Fruit fly (Drosophila melanogaster) whole organism, embryonic: ENCODE data around the gene CG32271.

Source experiments
- Abd-B ChIP-seq: fragments of 200-800 bp; sonication (Bioruptor generic); optimal IDR thresholded peaks from 2 replicates; lab custom pipeline; 2018; ENCODE audit warnings: missing biosample characterization, mild to moderate bottlenecking, missing genetic modification characterization, moderate library complexity
- Asciz ChIP-seq: fragments of 200-800 bp; sonication (Bioruptor generic); optimal IDR thresholded peaks from 2 replicates; lab custom pipeline; 2017; ENCODE audit warnings: missing biosample characterization, mild to moderate bottlenecking, missing genetic modification characterization, missing genetic modification reagents
- CG10147 ChIP-seq: fragments of 200-800 bp; sonication (Bioruptor generic); optimal IDR thresholded peaks from 2 replicates; lab custom pipeline; 2019; ENCODE audit warnings: missing biosample characterization, mild to moderate bottlenecking, missing genetic modification characterization, moderate library complexity
- CG10462 ChIP-seq: fragments of 200-800 bp; sonication (Bioruptor generic); optimal IDR thresholded peaks from 2 replicates; lab custom pipeline; 2016; ENCODE audit warnings: missing biosample characterization, missing genetic modification characterization
- CG11398 ChIP-seq: fragments of 200-800 bp; sonication (Bioruptor generic); optimal IDR thresholded peaks from 2 replicates; lab custom pipeline; 2016; ENCODE audit warnings: missing biosample characterization, missing genetic modification characterization
- CG11456 ChIP-seq: fragments of 200-800 bp; sonication (Bioruptor generic); IDR thresholded peaks from 3 replicates; pipeline ENCODE4 v1.3.6; 2022; ENCODE audit warnings: missing biosample characterization, missing genetic modification characterization
- CG11723 ChIP-seq: fragments of 200-800 bp; sonication (Bioruptor generic); optimal IDR thresholded peaks from 2 replicates; lab custom pipeline; 2017; ENCODE audit warnings: missing biosample characterization, mild to moderate bottlenecking, missing genetic modification characterization
- CG12236 ChIP-seq: fragments of 200-800 bp; sonication (Bioruptor generic); optimal IDR thresholded peaks from 2 replicates; lab custom pipeline; 2016; ENCODE audit warnings: missing biosample characterization, missing genetic modification characterization
- CG13287 ChIP-seq: fragments of 200-800 bp; sonication (Bioruptor generic); IDR thresholded peaks from 2 replicates; pipeline ENCODE4 v1.3.6; 2022; ENCODE audit warnings: missing biosample characterization, missing genetic modification characterization; ENCODE audit not compliant: partially characterized antibody
- CG13894 ChIP-seq: fragments of 200-800 bp; sonication (Bioruptor generic); optimal IDR thresholded peaks from 3 replicates; lab custom pipeline; 2018; ENCODE audit warnings: missing biosample characterization, mild to moderate bottlenecking, missing genetic modification characterization, moderate library complexity
- CG18011 ChIP-seq: fragments of 200-800 bp; sonication (Bioruptor generic); optimal IDR thresholded peaks from 2 replicates; lab custom pipeline; 2017; ENCODE audit warnings: missing biosample characterization, missing genetic modification characterization, mild to moderate bottlenecking, moderate library complexity, missing genotype
- CG2129 ChIP-seq: fragments of 200-800 bp; sonication (Bioruptor generic); IDR thresholded peaks from 2 replicates; pipeline ENCODE4 v1.3.6; 2022; ENCODE audit warnings: missing biosample characterization, missing genetic modification characterization; ENCODE audit not compliant: partially characterized antibody
- CG2199 ChIP-seq: fragments of 200-800 bp; sonication (Bioruptor generic); IDR thresholded peaks from 3 replicates; pipeline ENCODE4 v1.3.6; 2022; ENCODE audit warnings: missing biosample characterization, missing genetic modification characterization
- CG34224 ChIP-seq: fragments of 200-800 bp; sonication (Bioruptor generic); IDR thresholded peaks from 3 replicates; pipeline ENCODE4 v1.3.6; 2022; ENCODE audit warnings: missing biosample characterization, missing genetic modification characterization; ENCODE audit not compliant: partially characterized antibody
- CG42726 ChIP-seq: fragments of 200-800 bp; sonication (Bioruptor generic); IDR thresholded peaks from 2 replicates; pipeline ENCODE4 v1.3.6; 2022; ENCODE audit warnings: missing biosample characterization, missing genetic modification characterization; ENCODE audit not compliant: partially characterized antibody
- CG4424 ChIP-seq: fragments of 200-800 bp; sonication (Bioruptor generic); optimal IDR thresholded peaks from 3 replicates; lab custom pipeline; 2016; ENCODE audit warnings: missing biosample characterization, missing genetic modification characterization
- CG7987 ChIP-seq: fragments of 200-800 bp; sonication (Bioruptor generic); optimal IDR thresholded peaks from 2 replicates; lab custom pipeline; 2018; ENCODE audit warnings: missing biosample characterization, mild to moderate bottlenecking, missing genetic modification characterization, moderate library complexity
- Dbx ChIP-seq: fragments of 200-800 bp; sonication (Bioruptor generic); IDR thresholded peaks from 3 replicates; pipeline ENCODE4 v1.3.6; 2022; ENCODE audit warnings: missing biosample characterization, missing genetic modification characterization
- Dll ChIP-seq: fragments of 200-800 bp; sonication (Bioruptor generic); IDR thresholded peaks from 4 replicates; pipeline ENCODE4 v1.3.6; 2022; ENCODE audit warnings: missing biosample characterization, missing genetic modification characterization; ENCODE audit not compliant: partially characterized antibody
- Fer1 ChIP-seq: fragments of 200-800 bp; sonication (Bioruptor generic); optimal IDR thresholded peaks from 2 replicates; lab custom pipeline; 2017; ENCODE audit warnings: missing biosample characterization, mild to moderate bottlenecking, missing genetic modification characterization
- HLH4C ChIP-seq: fragments of 200-800 bp; sonication (Bioruptor generic); IDR thresholded peaks from 3 replicates; pipeline ENCODE4 v1.3.6; 2022; ENCODE audit warnings: missing biosample characterization, missing genetic modification characterization; ENCODE audit not compliant: partially characterized antibody
- MESR4 ChIP-seq: fragments of 200-800 bp; sonication (Bioruptor generic); optimal IDR thresholded peaks from 2 replicates; lab custom pipeline; 2018; ENCODE audit warnings: missing biosample characterization, mild to moderate bottlenecking, missing genetic modification characterization, moderate library complexity
- Med ChIP-seq: fragments of 200-800 bp; sonication (Bioruptor generic); peaks from one replicate; lab custom pipeline; 2016; ENCODE audit warnings: missing biosample characterization, missing genetic modification characterization, mild to moderate bottlenecking, inconsistent platforms, moderate library complexity
- Pdp1 ChIP-seq, 2 experiments: fragments of 200-800 bp; sonication (Bioruptor generic); optimal IDR thresholded peaks; 3 replicates each; lab custom pipeline; 2016; ENCODE audit warnings: missing biosample characterization in 2 of 2, missing genetic modification characterization in 2 of 2, mild to moderate bottlenecking in 1 of 2, moderate library complexity in 1 of 2
- Ravus ChIP-seq: fragments of 200-800 bp; sonication (Bioruptor generic); IDR thresholded peaks from 2 replicates; pipeline ENCODE4 v1.3.6; 2022; ENCODE audit warnings: missing biosample characterization, missing genetic modification characterization
- Scr ChIP-seq: fragments of 200-800 bp; sonication (Bioruptor generic); IDR thresholded peaks from 2 replicates; pipeline ENCODE4 v1.3.6; 2022; ENCODE audit warnings: missing biosample characterization, missing genetic modification characterization; ENCODE audit not compliant: partially characterized antibody
- Sox100B ChIP-seq: fragments of 200-800 bp; sonication (Bioruptor generic); optimal IDR thresholded peaks from 3 replicates; lab custom pipeline; 2018; ENCODE audit warnings: missing biosample characterization, mild to moderate bottlenecking, missing genetic modification characterization
- Taf1 ChIP-seq: fragments of 200-800 bp; sonication (Bioruptor generic); IDR thresholded peaks from 2 replicates; pipeline ENCODE4 v1.3.6; 2022; ENCODE audit warnings: missing biosample characterization, missing genetic modification characterization
- YL-1 ChIP-seq: fragments of 200-800 bp; sonication (Bioruptor generic); optimal IDR thresholded peaks from 3 replicates; lab custom pipeline; 2017; ENCODE audit warnings: missing biosample characterization, mild to moderate bottlenecking, missing genetic modification characterization
- ap ChIP-seq: fragments of 200-800 bp; sonication (Bioruptor generic); IDR thresholded peaks from 2 replicates; pipeline ENCODE4 v1.3.6; 2022; ENCODE audit warnings: missing biosample characterization, missing genetic modification characterization
- bsh ChIP-seq, 2 experiments: fragments of 200-800 bp; sonication (Bioruptor generic); optimal IDR thresholded peaks; 2 replicates each; lab custom pipeline; 2017 to 2018; ENCODE audit warnings: mild to moderate bottlenecking in 2 of 2, missing biosample characterization in 2 of 2, missing genetic modification characterization in 2 of 2, moderate library complexity in 1 of 2
- cato ChIP-seq: fragments of 200-800 bp; sonication (Bioruptor generic); optimal IDR thresholded peaks from 2 replicates; lab custom pipeline; 2016; ENCODE audit warnings: missing biosample characterization, missing genetic modification characterization, borderline replicate concordance
- cg ChIP-seq: fragments of 200-800 bp; sonication (Bioruptor generic); optimal IDR thresholded peaks from 3 replicates; lab custom pipeline; 2019; ENCODE audit warnings: missing biosample characterization, mild to moderate bottlenecking, missing genetic modification characterization, moderate library complexity
- chinmo ChIP-seq: fragments of 200-800 bp; sonication (Bioruptor generic); IDR thresholded peaks from 4 replicates; pipeline ENCODE4 v1.3.6; 2022; ENCODE audit warnings: missing biosample characterization, missing genetic modification characterization; ENCODE audit not compliant: partially characterized antibody
- chm ChIP-seq: fragments of 200-800 bp; sonication (Bioruptor generic); IDR thresholded peaks from 2 replicates; pipeline ENCODE4 v1.3.6; 2022; ENCODE audit warnings: missing biosample characterization, missing genetic modification characterization
- cwo ChIP-seq: fragments of 200-800 bp; sonication (Bioruptor generic); optimal IDR thresholded peaks from 3 replicates; lab custom pipeline; 2017; ENCODE audit warnings: missing biosample characterization, missing genetic modification characterization, mild to moderate bottlenecking, moderate library complexity, missing genetic modification reagents
- dm ChIP-seq: fragments of 200-800 bp; sonication (Bioruptor generic); optimal IDR thresholded peaks from 3 replicates; lab custom pipeline; 2016; ENCODE audit warnings: missing biosample characterization, missing genetic modification characterization
- fd64A ChIP-seq: fragments of 200-800 bp; sonication (Bioruptor generic); optimal IDR thresholded peaks from 3 replicates; lab custom pipeline; 2018; ENCODE audit warnings: missing biosample characterization, mild to moderate bottlenecking, missing genetic modification characterization
- onecut ChIP-seq: fragments of 200-800 bp; sonication (Bioruptor generic); IDR thresholded peaks from 2 replicates; pipeline ENCODE4 v1.3.6; 2022; ENCODE audit warnings: missing biosample characterization, missing genetic modification characterization
- phol ChIP-seq: fragments of 200-800 bp; sonication (Bioruptor generic); optimal IDR thresholded peaks from 3 replicates; lab custom pipeline; 2018; ENCODE audit warnings: missing biosample characterization, mild to moderate bottlenecking, missing genetic modification characterization, moderate library complexity
- prd ChIP-seq, 3 experiments: fragments of >200 bp in 2 of 3; fragments of 200-800 bp in 1 of 3; sonication (Bioruptor generic) in 1 of 3; optimal IDR thresholded peaks in 2 of 3; IDR thresholded peaks in 1 of 3; 2 replicates in 2 of 3; 3 replicates in 1 of 3; pipeline versions ENCODE4 v1.3.6 to Lab custom; 2017 to 2022; ENCODE audit warnings: missing biosample characterization in 1 of 3, missing genetic modification characterization in 1 of 3
- pros ChIP-seq: fragments of 200-800 bp; sonication (Bioruptor generic); optimal IDR thresholded peaks from 3 replicates; lab custom pipeline; 2019; ENCODE audit warnings: missing biosample characterization, mild to moderate bottlenecking, missing genetic modification characterization, moderate library complexity
- ro ChIP-seq: fragments of 200-800 bp; sonication (Bioruptor generic); IDR thresholded peaks from 2 replicates; pipeline ENCODE4 v1.3.6; 2022; ENCODE audit warnings: missing biosample characterization, missing genetic modification characterization
- sens ChIP-seq: fragments of 200-800 bp; sonication (Bioruptor generic); peaks from one replicate; lab custom pipeline; 2016; ENCODE audit warnings: missing biosample characterization, missing genetic modification characterization
- seq ChIP-seq: fragments of 200-800 bp; sonication (Bioruptor generic); IDR thresholded peaks from 2 replicates; pipeline ENCODE4 v1.3.6; 2022; ENCODE audit warnings: missing biosample characterization, missing genetic modification characterization
- unc-4 ChIP-seq: fragments of 200-800 bp; sonication (Bioruptor generic); IDR thresholded peaks from 2 replicates; pipeline ENCODE4 v1.3.6; 2022; ENCODE audit warnings: missing biosample characterization, missing genetic modification characterization; ENCODE audit not compliant: partially characterized antibody
- zen ChIP-seq: fragments of 200-800 bp; sonication (Bioruptor generic); optimal IDR thresholded peaks from 3 replicates; lab custom pipeline; 2018; ENCODE audit warnings: missing biosample characterization, mild to moderate bottlenecking, missing genetic modification characterization, moderate library complexity

Gene CG32271

dm6 chr3L:3223390-3223914 lies 20.5 kb upstream of the CG32271 start:
- TF ChIP-seq CG2199 (GFP tag; lab: Robert Waterston, UW): peak; percentile 93
- TF ChIP-seq dm: peak; percentile 43
- peak; percentile 2; the same call in 1 of the 2 replicates for TF ChIP-seq Scr (GFP tag; lab: Robert Waterston, UW)
- no peak for TF ChIP-seq cato (GFP tag; lab: Kevin White, UChicago)
- TF ChIP-seq HLH4C: 0 out of 3 replicates have a peak, but pooled peaks have one; percentile 2
- no peak for TF ChIP-seq Abd-B
- no peak for TF ChIP-seq zen (tag; lab: Kevin White, UChicago)
- peak; percentile 11; the same call in 1 of the 2 replicates for TF ChIP-seq CG13287
- peak; percentile 65 for TF ChIP-seq YL-1 (GFP tag; lab: Kevin White, UChicago)
- TF ChIP-seq sens (GFP tag; lab: Kevin White, UChicago): peak; percentile 11
- 0 out of 2 replicates have a peak, but pooled peaks have one; percentile 24 for TF ChIP-seq unc-4
- peak; percentile 99 for TF ChIP-seq MESR4 (GFP tag; lab: Kevin White, UChicago)
- TF ChIP-seq chinmo: 0 out of 4 replicates have a peak, but pooled peaks have one; percentile 7
- TF ChIP-seq Dll: peak; percentile 59; the same call in 1 of the 4 replicates
- TF ChIP-seq Med: peak; percentile 6
- no peak for TF ChIP-seq seq (GFP tag; lab: Robert Waterston, UW)
- peak; percentile 93 for TF ChIP-seq cg (GFP tag; lab: Kevin White, UChicago)
- TF ChIP-seq bsh (GFP tag; optimal IDR thresholded peaks at IDR 0.05; lab: Kevin White, UChicago): no peak
- TF ChIP-seq Taf1 (GFP tag; lab: Robert Waterston, UW): no peak
- TF ChIP-seq pros (GFP tag; lab: Kevin White, UChicago): peak; percentile 16
- TF ChIP-seq chm (GFP tag; lab: Robert Waterston, UW): peak; percentile 49
- no peak for TF ChIP-seq CG11398
- TF ChIP-seq Dbx: no peak
- TF ChIP-seq prd (optimal IDR thresholded peaks at IDR 0.05; lab: Kevin White, UChicago): no peak
- no peak for TF ChIP-seq prd (GFP tag; IDR thresholded peaks at IDR 0.05; lab: Robert Waterston, UW)
- 0 out of 2 replicates have a peak, but pooled peaks have one; percentile 7 for TF ChIP-seq CG2129 (GFP tag; lab: Robert Waterston, UW)
- TF ChIP-seq ro (GFP tag; lab: Robert Waterston, UW): no peak
- peak in 1 of 2 experiments; percentile 32 for TF ChIP-seq Pdp1 (GFP tag; optimal IDR thresholded peaks at IDR 0.05; lab: Kevin White, UChicago)
- peak; percentile 89 for TF ChIP-seq CG7987 (GFP tag; lab: Kevin White, UChicago)
- TF ChIP-seq CG34224: 0 out of 3 replicates have a peak, but pooled peaks have one; percentile 41
- TF ChIP-seq phol: peak; percentile 73

- TF ChIP-seq Sox100B (GFP tag; lab: Kevin White, UChicago) (peak; percentile 93), CG11456 (GFP tag; lab: Robert Waterston, UW) (peak; percentile 95), CG10147 (GFP tag; lab: Kevin White, UChicago) (peak; percentile 65), CG11723 (peak; percentile 37), Asciz (GFP tag; lab: Kevin White, UChicago) (peak; percentile 88), cwo (GFP tag; lab: Kevin White, UChicago) (peak; percentile 69), CG42726 (no peak; the same call in none of the 2 replicates), ap (GFP tag; lab: Robert Waterston, UW) (peak; percentile 84), onecut (GFP tag; lab: Robert Waterston, UW) (peak; percentile 89), CG13894 (peak; percentile 84), CG18011 (GFP tag; lab: Kevin White, UChicago) (peak; percentile 83), CG4424 (GFP tag; lab: Kevin White, UChicago) (peak; percentile 93), Ravus (GFP tag; lab: Robert Waterston, UW) (no peak; the same call in 1 of the 2 replicates), fd64A (GFP tag; lab: Kevin White, UChicago) (peak; percentile 89), CG12236 (GFP tag; lab: Kevin White, UChicago) (peak; percentile 85), Fer1 (GFP tag; lab: Kevin White, UChicago) (peak; percentile 90), CG10462 (GFP tag; lab: Kevin White, UChicago) (peak; percentile 78)
These were observed 19.9 kb upstream of the CG32271 start, which contains the start of the genes RpL28 and eIF1 for dm6 chr3L:3222643-3223389. Gene RpL28, minus strand, starts transcription at chr3L:3222960. Gene eIF1, plus strand, starts transcription at chr3L:3223341.
